Fruit fly (Drosophila melanogaster) whole organism, prepupa: ENCODE measurements around the gene Ir85a.

ENCODE experiments used
- Blimp-1 ChIP-seq: fragments of 200-800 bp; sonication (Bioruptor generic); optimal IDR thresholded peaks from 3 replicates; lab custom pipeline; 2017; ENCODE audit warnings: missing biosample characterization, missing genetic modification characterization, mild to moderate bottlenecking, moderate library complexity, missing genetic modification reagents
- CG10631 ChIP-seq: fragments of 200-800 bp; sonication (Bioruptor generic); optimal IDR thresholded peaks from 2 replicates; lab custom pipeline; 2016; ENCODE audit warnings: missing biosample characterization, missing genetic modification characterization
- CG10669 ChIP-seq: fragments of 200-800 bp; sonication (Bioruptor generic); optimal IDR thresholded peaks from 3 replicates; lab custom pipeline; 2018; ENCODE audit warnings: missing biosample characterization, mild to moderate bottlenecking, missing genetic modification characterization, moderate library complexity
- CG11294 ChIP-seq: fragments of 200-800 bp; sonication (Bioruptor generic); IDR thresholded peaks from 2 replicates; pipeline ENCODE4 v1.3.6; 2022; ENCODE audit warnings: missing biosample characterization, missing genetic modification characterization
- CG11762 ChIP-seq: fragments of 200-800 bp; sonication (Bioruptor generic); optimal IDR thresholded peaks from 3 replicates; lab custom pipeline; 2016; ENCODE audit warnings: missing biosample characterization, missing genetic modification characterization; ENCODE audit not compliant: insufficient read depth
- CG11902 ChIP-seq: fragments of 200-800 bp; sonication (Bioruptor generic); optimal IDR thresholded peaks from 3 replicates; lab custom pipeline; 2016; ENCODE audit warnings: missing biosample characterization, missing genetic modification characterization
- CG1621 ChIP-seq: fragments of 200-800 bp; sonication (Bioruptor generic); optimal IDR thresholded peaks from 3 replicates; lab custom pipeline; 2018; ENCODE audit warnings: missing biosample characterization, mild to moderate bottlenecking, missing genetic modification characterization
- CG16779 ChIP-seq: fragments of 200-800 bp; sonication (Bioruptor generic); optimal IDR thresholded peaks from 3 replicates; lab custom pipeline; 2017; ENCODE audit warnings: missing biosample characterization, mild to moderate bottlenecking, missing genetic modification characterization
- CG3032 ChIP-seq: fragments of 200-800 bp; optimal IDR thresholded peaks from 2 replicates; lab custom pipeline; 2019; ENCODE audit warnings: missing biosample characterization, mild to moderate bottlenecking, missing genetic modification characterization, moderate library complexity
- CG31627 ChIP-seq: fragments of 200-800 bp; sonication (Bioruptor generic); optimal IDR thresholded peaks from 3 replicates; lab custom pipeline; 2016; ENCODE audit warnings: missing biosample characterization, missing genetic modification characterization
- CG34406 ChIP-seq: fragments of 200-800 bp; sonication (Bioruptor generic); optimal IDR thresholded peaks from 3 replicates; lab custom pipeline; 2016; ENCODE audit warnings: missing biosample characterization, missing genetic modification characterization
- CG4318 ChIP-seq: fragments of 200-800 bp; sonication (Bioruptor generic); optimal IDR thresholded peaks from 3 replicates; lab custom pipeline; 2017; ENCODE audit warnings: missing biosample characterization, mild to moderate bottlenecking, missing genetic modification characterization
- CG6163 ChIP-seq: fragments of 200-800 bp; sonication (Bioruptor generic); IDR thresholded peaks from 3 replicates; pipeline ENCODE4 v1.3.6; 2022; ENCODE audit warnings: missing biosample characterization, missing genetic modification characterization
- CG6276 ChIP-seq: fragments of 200-800 bp; sonication (Bioruptor generic); optimal IDR thresholded peaks from 2 replicates; lab custom pipeline; 2017; ENCODE audit warnings: missing biosample characterization, mild to moderate bottlenecking, missing genetic modification characterization
- CG6854 ChIP-seq: fragments of 200-800 bp; sonication (Bioruptor generic); optimal IDR thresholded peaks from 2 replicates; lab custom pipeline; 2017; ENCODE audit warnings: missing biosample characterization, mild to moderate bottlenecking, missing genetic modification characterization
- CG8319 ChIP-seq: fragments of 200-800 bp; sonication (Bioruptor generic); optimal IDR thresholded peaks from 3 replicates; lab custom pipeline; 2016; ENCODE audit warnings: missing biosample characterization, missing genetic modification characterization
- CG9139 ChIP-seq: fragments of 200-800 bp; sonication (Bioruptor generic); optimal IDR thresholded peaks from 3 replicates; lab custom pipeline; 2017; ENCODE audit warnings: missing biosample characterization, mild to moderate bottlenecking, missing genetic modification characterization
- Eip75B ChIP-seq: fragments of 200-800 bp; sonication (Bioruptor generic); optimal IDR thresholded peaks from 3 replicates; lab custom pipeline; 2016; ENCODE audit warnings: missing biosample characterization, missing genetic modification characterization
- Eip78C ChIP-seq: fragments of 200-800 bp; sonication (Bioruptor generic); peaks from one replicate; lab custom pipeline; 2016; ENCODE audit warnings: missing biosample characterization, missing genetic modification characterization
- Eip93F ChIP-seq: fragments of 200-800 bp; sonication (Bioruptor generic); optimal IDR thresholded peaks from 2 replicates; lab custom pipeline; 2016; ENCODE audit warnings: missing biosample characterization, mild to moderate bottlenecking, missing genetic modification characterization
- Ets21C ChIP-seq: fragments of 200-800 bp; sonication (Bioruptor generic); optimal IDR thresholded peaks from 3 replicates; lab custom pipeline; 2016; ENCODE audit warnings: missing biosample characterization, missing genetic modification characterization
- Ets96B ChIP-seq: fragments of 200-800 bp; optimal IDR thresholded peaks from 2 replicates; lab custom pipeline; 2019; ENCODE audit warnings: missing biosample characterization, mild to moderate bottlenecking, missing genetic modification characterization, moderate library complexity
- Gug ChIP-seq: fragments of 200-800 bp; sonication (Bioruptor generic); IDR thresholded peaks from 2 replicates; pipeline ENCODE4 v1.3.6; 2022; ENCODE audit warnings: missing biosample characterization, missing genetic modification characterization
- Hr38 ChIP-seq: sonication (Bioruptor generic); optimal IDR thresholded peaks from 2 replicates; lab custom pipeline; 2016; ENCODE audit warnings: missing biosample characterization, missing genetic modification characterization
- Lpt ChIP-seq: fragments of 200-800 bp; sonication (Bioruptor generic); optimal IDR thresholded peaks from 3 replicates; lab custom pipeline; 2016; ENCODE audit warnings: missing biosample characterization, missing genetic modification characterization
- OdsH ChIP-seq: fragments of 200-800 bp; sonication (Bioruptor generic); optimal IDR thresholded peaks from 3 replicates; lab custom pipeline; 2016; ENCODE audit warnings: missing biosample characterization, missing genetic modification characterization
- Smox ChIP-seq: fragments of 200-800 bp; sonication (Bioruptor generic); optimal IDR thresholded peaks from 3 replicates; lab custom pipeline; 2016; ENCODE audit warnings: missing biosample characterization, missing genetic modification characterization
- Sox102F ChIP-seq: fragments of 200-800 bp; sonication (Bioruptor generic); optimal IDR thresholded peaks from 2 replicates; lab custom pipeline; 2016; ENCODE audit warnings: missing biosample characterization, mild to moderate bottlenecking, missing genetic modification characterization
- Sox14 ChIP-seq: fragments of 200-800 bp; sonication (Bioruptor generic); optimal IDR thresholded peaks from 3 replicates; lab custom pipeline; 2016; ENCODE audit warnings: missing biosample characterization, missing genetic modification characterization
- Sox15 ChIP-seq: fragments of 200-800 bp; sonication (Bioruptor generic); optimal IDR thresholded peaks from 3 replicates; lab custom pipeline; 2016; ENCODE audit warnings: missing biosample characterization, missing genetic modification characterization
- acj6 ChIP-seq: fragments of 200-800 bp; sonication (Bioruptor generic); optimal IDR thresholded peaks from 3 replicates; lab custom pipeline; 2016; ENCODE audit warnings: missing biosample characterization, missing genetic modification characterization
- cyc ChIP-seq: fragments of 200-800 bp; sonication (Bioruptor generic); optimal IDR thresholded peaks from 3 replicates; lab custom pipeline; 2016; ENCODE audit warnings: missing biosample characterization, missing genetic modification characterization
- dsx ChIP-seq: fragments of 200-800 bp; optimal IDR thresholded peaks from 3 replicates; lab custom pipeline; 2019; ENCODE audit warnings: missing biosample characterization, mild to moderate bottlenecking, missing genetic modification characterization, moderate library complexity; ENCODE audit not compliant: poor library complexity, severe bottlenecking
- eg ChIP-seq: fragments of 200-800 bp; sonication (Bioruptor generic); IDR thresholded peaks from 3 replicates; pipeline ENCODE4 v1.3.6; 2022; ENCODE audit warnings: missing biosample characterization, missing genetic modification characterization
- esn ChIP-seq: fragments of 200-800 bp; sonication (Bioruptor generic); optimal IDR thresholded peaks from 2 replicates; lab custom pipeline; 2016; ENCODE audit warnings: missing biosample characterization, mild to moderate bottlenecking, missing genetic modification characterization, moderate library complexity
- fd59A ChIP-seq: fragments of 200-800 bp; sonication (Bioruptor generic); optimal IDR thresholded peaks from 2 replicates; lab custom pipeline; 2017; ENCODE audit warnings: missing biosample characterization, mild to moderate bottlenecking, missing genetic modification characterization, missing genetic modification reagents
- fd85E ChIP-seq: fragments of 200-800 bp; sonication (Bioruptor generic); optimal IDR thresholded peaks from 3 replicates; lab custom pipeline; 2016; ENCODE audit warnings: missing biosample characterization, missing genetic modification characterization
- fkh ChIP-seq: fragments of 200-800 bp; sonication (Bioruptor generic); optimal IDR thresholded peaks from 3 replicates; lab custom pipeline; 2017; ENCODE audit warnings: missing biosample characterization, mild to moderate bottlenecking, missing genetic modification characterization, moderate library complexity
- pdm3 ChIP-seq: fragments of 200-800 bp; sonication (Bioruptor generic); optimal IDR thresholded peaks from 3 replicates; lab custom pipeline; 2016; ENCODE audit warnings: missing biosample characterization, missing genetic modification characterization
- salr ChIP-seq, 2 experiments: fragments of 200-800 bp; sonication (Bioruptor generic); optimal IDR thresholded peaks; 3 replicates each; lab custom pipeline; 2016 to 2018; ENCODE audit warnings: missing biosample characterization in 2 of 2, missing genetic modification characterization in 2 of 2, mild to moderate bottlenecking in 1 of 2
- ss ChIP-seq, 2 experiments: fragments of 200-800 bp; sonication (Bioruptor generic); optimal IDR thresholded peaks; 2 replicates in 1 of 2; 3 replicates in 1 of 2; lab custom pipeline; 2017 to 2018; ENCODE audit warnings: mild to moderate bottlenecking in 2 of 2, missing biosample characterization in 2 of 2, missing genetic modification characterization in 2 of 2, moderate library complexity in 1 of 2
- svp ChIP-seq: fragments of 200-800 bp; sonication (Bioruptor generic); peaks from one replicate; lab custom pipeline; 2016; ENCODE audit warnings: missing biosample characterization, missing genetic modification characterization
- topi ChIP-seq: fragments of 200-800 bp; sonication (Bioruptor generic); optimal IDR thresholded peaks from 3 replicates; lab custom pipeline; 2016; ENCODE audit warnings: missing biosample characterization, missing genetic modification characterization
- vri ChIP-seq: fragments of 200-800 bp; sonication (Bioruptor generic); optimal IDR thresholded peaks from 3 replicates; lab custom pipeline; 2016; ENCODE audit warnings: missing biosample characterization, mild to moderate bottlenecking, missing genetic modification characterization

Ir85a gene

DNA sequence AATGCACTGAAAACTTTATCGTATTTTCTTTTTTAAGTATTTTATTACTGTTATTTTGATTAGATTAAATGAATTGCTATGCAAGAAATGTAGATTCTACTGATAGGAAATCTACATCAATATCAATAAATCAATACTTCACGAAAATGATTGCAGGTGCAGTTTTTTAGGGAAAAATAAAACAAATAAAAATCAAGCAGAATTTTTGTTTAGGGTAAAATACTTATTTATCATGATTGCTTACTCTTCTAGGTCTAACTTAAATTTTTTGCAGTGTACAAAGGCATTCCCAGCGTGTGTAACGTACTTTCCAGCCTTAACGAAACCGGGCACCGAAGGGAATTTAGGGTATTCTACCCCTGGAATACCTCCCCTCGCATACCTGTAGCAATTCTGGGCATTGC, 14.0 kb downstream of the Ir85a start (continued):
- TF ChIP-seq Lpt (GFP tag; lab: Kevin White, UChicago) = no peak
- TF ChIP-seq dsx (GFP tag; lab: Kevin White, UChicago) = peak; percentile 28
- peak; percentile 43 for TF ChIP-seq vri (GFP tag; lab: Kevin White, UChicago)
- peak; percentile 18 for TF ChIP-seq fkh
- peak; percentile 36 for TF ChIP-seq CG1621 (tag; lab: Kevin White, UChicago)
- peak; percentile 80 for TF ChIP-seq esn (GFP tag; lab: Kevin White, UChicago)
- peak; percentile 38 for TF ChIP-seq Ets21C (GFP tag; lab: Kevin White, UChicago)
- TF ChIP-seq Eip75B (GFP tag; lab: Kevin White, UChicago) = peak; percentile 66
- no peak for TF ChIP-seq CG16779 (tag; lab: Kevin White, UChicago)
- no peak for TF ChIP-seq CG11294 (GFP tag; lab: Robert Waterston, UW)
- peak; percentile 66 for TF ChIP-seq CG3032 (tag; lab: Kevin White, UChicago)
- TF ChIP-seq CG6163 (GFP tag; lab: Robert Waterston, UW) = no peak
- peak; percentile 13 to 65 for TF ChIP-seq ss (GFP tag; optimal IDR thresholded peaks at IDR 0.05; lab: Kevin White, UChicago)
- peak; percentile 63 for TF ChIP-seq CG31627 (GFP tag; lab: Kevin White, UChicago)
- peak; percentile 50 for TF ChIP-seq fd59A
- TF ChIP-seq CG10669 (GFP tag; lab: Kevin White, UChicago) = peak; percentile 67
- TF ChIP-seq cyc (GFP tag; lab: Kevin White, UChicago) = peak; percentile 51
- peak; percentile 56 for TF ChIP-seq CG10631
- no peak for TF ChIP-seq fd85E
- peak; percentile 86 for TF ChIP-seq svp
- peak; percentile 50 for TF ChIP-seq Sox102F
- peak; percentile 57 for TF ChIP-seq CG34406 (GFP tag; lab: Kevin White, UChicago)
- peak; percentile 87 for TF ChIP-seq Eip78C (GFP tag; lab: Kevin White, UChicago)

DNA sequence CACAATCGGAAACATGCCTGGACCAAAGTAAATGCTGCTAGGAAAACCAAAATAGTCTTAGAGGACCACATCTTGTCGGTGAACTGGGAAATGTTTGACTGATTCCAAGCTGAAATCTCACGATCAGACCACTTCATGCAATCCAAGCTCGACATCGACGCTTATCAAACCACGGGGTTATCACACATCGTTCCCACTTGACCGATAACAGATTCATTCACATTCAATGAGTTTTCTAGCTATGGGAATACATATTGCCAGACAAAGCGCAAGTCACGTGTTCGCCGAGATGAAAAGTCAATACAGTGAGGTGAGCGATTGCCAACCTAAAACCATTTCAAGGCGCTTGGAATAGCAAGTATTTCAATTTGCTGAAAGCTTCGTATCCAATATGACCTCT, 15.2 kb downstream of the Ir85a start:
- TF ChIP-seq svp (peak; percentile 94), fkh (no peak), vri (GFP tag; lab: Kevin White, UChicago) (peak; percentile 12)

- no peak for TF ChIP-seq Hr38
- no peak for TF ChIP-seq cyc (GFP tag; lab: Kevin White, UChicago)
- TF ChIP-seq Eip93F (GFP tag; lab: Kevin White, UChicago) = no peak
- TF ChIP-seq CG1621 (tag; lab: Kevin White, UChicago) = peak; percentile 47
- TF ChIP-seq CG31627 (GFP tag; lab: Kevin White, UChicago) = no peak
- peak; percentile 67 for TF ChIP-seq CG16779 (tag; lab: Kevin White, UChicago)
- TF ChIP-seq Sox15 (GFP tag; lab: Kevin White, UChicago) = no peak
- no peak for TF ChIP-seq fd59A
- TF ChIP-seq salr (GFP tag; optimal IDR thresholded peaks at IDR 0.05; lab: Kevin White, UChicago) = peak in 1 of 2 experiments; percentile 34
- peak; percentile 70; the same call in 1 of the 3 replicates for TF ChIP-seq eg (GFP tag; lab: Robert Waterston, UW)
- peak; percentile 60; the same call in 1 of the 3 replicates for TF ChIP-seq CG6163 (GFP tag; lab: Robert Waterston, UW)
- TF ChIP-seq Eip75B (GFP tag; lab: Kevin White, UChicago) = peak; percentile 19
- no peak for TF ChIP-seq CG11902 (GFP tag; lab: Kevin White, UChicago)
- no peak for TF ChIP-seq Sox14 (GFP tag; lab: Kevin White, UChicago)
- TF ChIP-seq Smox = peak; percentile 16
- peak; percentile 66 for TF ChIP-seq CG8319 (GFP tag; lab: Kevin White, UChicago)
- TF ChIP-seq CG4318 = no peak
- TF ChIP-seq CG9139 (GFP tag; lab: Kevin White, UChicago) = peak; percentile 51
- TF ChIP-seq CG11762 (GFP tag; lab: Kevin White, UChicago) = no peak
- TF ChIP-seq CG6854 (GFP tag; lab: Kevin White, UChicago) = peak; percentile 11
- TF ChIP-seq CG6276 (GFP tag; lab: Kevin White, UChicago) = peak; percentile 85
- TF ChIP-seq Blimp-1 = no peak
- no peak for TF ChIP-seq acj6 (GFP tag; lab: Kevin White, UChicago)
- no peak for TF ChIP-seq dsx (GFP tag; lab: Kevin White, UChicago)
- TF ChIP-seq fd85E = no peak
- TF ChIP-seq Ets96B = peak; percentile 88
- no peak for TF ChIP-seq pdm3 (GFP tag; lab: Kevin White, UChicago)
- peak; percentile 32 for TF ChIP-seq OdsH (GFP tag; lab: Kevin White, UChicago)
- TF ChIP-seq Gug (GFP tag; lab: Robert Waterston, UW) = peak; percentile 71
- TF ChIP-seq topi = no peak
- TF ChIP-seq Eip78C (GFP tag; lab: Kevin White, UChicago) = peak; percentile 77
- peak; percentile 19 for TF ChIP-seq CG34406 (GFP tag; lab: Kevin White, UChicago)
These were observed 16.1 kb downstream of the Ir85a start for dm6 chr3R:8810397-8811184.
